Fruit fly (Drosophila melanogaster) whole organism, prepupa: Measurements from ENCODE around the gene CG7420.
A peak's percentile ranks its signal among the peaks of the same experiment; 100 is the strongest.

ENCODE experiments used
- CG10669 ChIP-seq: fragments of 200-800 bp; sonication (Bioruptor generic); optimal IDR thresholded peaks from 3 replicates; lab custom pipeline; 2018; ENCODE audit warnings: missing biosample characterization, mild to moderate bottlenecking, missing genetic modification characterization, moderate library complexity
- CG31627 ChIP-seq: fragments of 200-800 bp; sonication (Bioruptor generic); optimal IDR thresholded peaks from 3 replicates; lab custom pipeline; 2016; ENCODE audit warnings: missing biosample characterization, missing genetic modification characterization
- Gug ChIP-seq: fragments of 200-800 bp; sonication (Bioruptor generic); IDR thresholded peaks from 2 replicates; pipeline ENCODE4 v1.3.6; 2022; ENCODE audit warnings: missing biosample characterization, missing genetic modification characterization
- Met ChIP-seq: fragments of 200-800 bp; sonication (Bioruptor generic); optimal IDR thresholded peaks from 3 replicates; lab custom pipeline; 2016; ENCODE audit warnings: missing biosample characterization, missing genetic modification characterization
- topi ChIP-seq: fragments of 200-800 bp; sonication (Bioruptor generic); optimal IDR thresholded peaks from 3 replicates; lab custom pipeline; 2016; ENCODE audit warnings: missing biosample characterization, missing genetic modification characterization

DNA sequence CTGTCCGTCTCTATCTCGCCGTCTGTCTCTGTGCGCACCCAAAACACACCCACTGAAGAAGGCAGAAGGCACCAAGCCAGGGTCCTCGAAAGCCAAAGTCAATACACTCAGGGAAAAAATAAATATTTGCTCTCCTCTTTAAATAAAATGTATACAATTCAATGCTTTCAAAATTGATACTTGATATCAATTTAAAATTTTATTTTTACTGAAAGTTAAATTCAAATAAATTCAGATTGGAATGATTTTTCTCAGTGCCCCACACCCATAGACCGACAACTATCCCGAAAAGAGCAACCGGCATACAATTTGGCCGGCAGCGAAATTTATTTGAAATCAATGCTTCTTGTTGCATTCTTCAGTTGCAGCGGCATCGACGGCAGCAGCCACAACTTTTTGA, 45.9 kb downstream of the CG7420 start:
- no peak for TF ChIP-seq topi (GFP tag; lab: Kevin White, UChicago)
- TF ChIP-seq CG10669 (GFP tag; lab: Kevin White, UChicago), result peak; percentile 59
- peak; percentile 60 for TF ChIP-seq Gug
- TF ChIP-seq Met, result peak; percentile 13
- TF ChIP-seq CG31627 (GFP tag; lab: Kevin White, UChicago), result no peak
